Fruit fly (Drosophila melanogaster): ENCODE results near the gene ttk.
A peak's percentile ranks its signal among the peaks of the same experiment; 100 is the strongest.

Gene ttk

dm6 chr3R:31704524-31705215 is 9.0 kb upstream of the ttk start (continued):
- TF ChIP-seq Bdp1 (GFP tag; optimal IDR thresholded peaks at IDR 0.05) (no peak), pan (optimal IDR thresholded peaks at IDR 0.05) (no peak), pan (GFP tag; optimal IDR thresholded peaks at IDR 0.05 in 1 of 2, IDR thresholded peaks at IDR 0.05 in 1 of 2) (no peak), CG6654 (GFP tag; optimal IDR thresholded peaks at IDR 0.05) (no peak), B-H2 (GFP tag; optimal IDR thresholded peaks at IDR 0.05) (no peak), esg (GFP tag; conservative IDR thresholded peaks at IDR 0.05) (0 out of 2 replicates have a peak, but pooled peaks have one; percentile 5), CG10543 (GFP tag; optimal IDR thresholded peaks at IDR 0.05) (no peak), CG5953 (GFP tag; IDR thresholded peaks at IDR 0.05) (no peak), cad (GFP tag; optimal IDR thresholded peaks at IDR 0.05) (no peak), Atf-2 (GFP tag; optimal IDR thresholded peaks at IDR 0.05) (no peak), CG14050 (GFP tag; IDR thresholded peaks at IDR 0.05) (no peak), Lpt (GFP tag; optimal IDR thresholded peaks at IDR 0.05) (no peak), CG2120 (GFP tag; optimal IDR thresholded peaks at IDR 0.05) (no peak), Xrp1 (GFP tag; IDR thresholded peaks at IDR 0.05) (peak; percentile 89), CG15011 (GFP tag; optimal IDR thresholded peaks at IDR 0.05) (no peak), vvl (GFP tag; IDR thresholded peaks at IDR 0.05) (peak; percentile 62), ERR (GFP tag; optimal IDR thresholded peaks at IDR 0.05) (no peak), CG17186 (GFP tag; optimal IDR thresholded peaks at IDR 0.05) (no peak), CG30431 (GFP tag; optimal IDR thresholded peaks at IDR 0.05) (peak; percentile 44), dysf (GFP tag; IDR thresholded peaks at IDR 0.05) (0 out of 3 replicates have a peak, but pooled peaks have one; percentile 20), chinmo (GFP tag; IDR thresholded peaks at IDR 0.05; ENCODE audit: partially characterized antibody) (no peak), D (optimal IDR thresholded peaks at IDR 0.05) (peak; percentile 84), D (GFP tag; optimal IDR thresholded peaks at IDR 0.05) (peak; percentile 49), CG13424 (tag; optimal IDR thresholded peaks at IDR 0.05) (peak; percentile 30), zen (tag; optimal IDR thresholded peaks at IDR 0.05) (peak; percentile 88), btn (GFP tag; optimal IDR thresholded peaks at IDR 0.05) (no peak), CG14667 (GFP tag; IDR thresholded peaks at IDR 0.05) (peak; percentile 56), CG15514 (GFP tag; optimal IDR thresholded peaks at IDR 0.05) (no peak), CG32767 (GFP tag; IDR thresholded peaks at IDR 0.05) (no peak), CG10321 (GFP tag; IDR thresholded peaks at IDR 0.05) (no peak), crp (GFP tag; optimal IDR thresholded peaks at IDR 0.05) (no peak), CG14710 (tag; optimal IDR thresholded peaks at IDR 0.05) (peak; percentile 76), sqz (GFP tag; optimal IDR thresholded peaks at IDR 0.05) (no peak), CG11560 (tag; IDR thresholded peaks at IDR 0.05) (no peak), CG11723 (GFP tag; optimal IDR thresholded peaks at IDR 0.05) (no peak), HLH4C (GFP tag; IDR thresholded peaks at IDR 0.05; ENCODE audit: partially characterized antibody) (no peak), CkIIα-i1 (GFP tag; IDR thresholded peaks at IDR 0.05) (no peak), ems (GFP tag; optimal IDR thresholded peaks at IDR 0.05) (no peak), CG9727 (GFP tag; optimal IDR thresholded peaks at IDR 0.05) (peak; percentile 91), CG30403 (GFP tag; optimal IDR thresholded peaks at IDR 0.05) (peak; percentile 28), CG10979 (tag; optimal IDR thresholded peaks at IDR 0.05) (peak; percentile 84), Chrac-16 (GFP tag; optimal IDR thresholded peaks at IDR 0.05) (peak; percentile 59), Hey (tag; optimal IDR thresholded peaks at IDR 0.05) (no peak), CG17361 (GFP tag; IDR thresholded peaks at IDR 0.05) (peak; percentile 45; the same call in 1 of the 3 replicates), lab (GFP tag; optimal IDR thresholded peaks at IDR 0.05) (no peak), D19A (tag; optimal IDR thresholded peaks at IDR 0.05) (peak; percentile 28), Hmx (GFP tag; optimal IDR thresholded peaks at IDR 0.05) (no peak), Dref (GFP tag; IDR thresholded peaks at IDR 0.05) (no peak), Dp (GFP tag; optimal IDR thresholded peaks at IDR 0.05) (no peak), CG12744 (GFP tag; optimal IDR thresholded peaks at IDR 0.05) (no peak), Dad (GFP tag; optimal IDR thresholded peaks at IDR 0.05) (no peak)

Data from whole organism, embryonic.